Worm (Caenorhabditis elegans) whole organism, L3 larva: Measurements from ENCODE around the gene sqv-7.
A peak's percentile ranks its signal among the peaks of the same experiment; 100 is the strongest.

Experiments used
- R02D3.7 ChIP-seq: fragments of 150-350 bp; optimal IDR thresholded peaks from 2 replicates; lab custom pipeline; 2014; ENCODE audit warnings: missing biosample characterization, missing genetic modification characterization
- ZK546.5 ChIP-seq: sonication (generic microtip); optimal IDR thresholded peaks from 2 replicates; lab custom pipeline; 2017; ENCODE audit warnings: missing biosample characterization, missing genetic modification characterization
- aly-2 ChIP-seq: fragments of 150-350 bp; optimal IDR thresholded peaks from 2 replicates; lab custom pipeline; 2014; ENCODE audit warnings: missing biosample characterization, missing genetic modification characterization
- ama-1 ChIP-seq: fragments of 150-350 bp; optimal IDR thresholded peaks from 2 replicates; lab custom pipeline; 2018
- ceh-16 ChIP-seq: sonication (generic microtip); optimal IDR thresholded peaks from 2 replicates; lab custom pipeline; 2017; ENCODE audit warnings: missing biosample characterization, missing genetic modification characterization
- ceh-28 ChIP-seq: fragments of 150-350 bp; optimal IDR thresholded peaks from 2 replicates; lab custom pipeline; 2014; ENCODE audit warnings: missing biosample characterization, missing genetic modification reagents, missing genetic modification characterization
- ceh-82 ChIP-seq: fragments of 150-350 bp; optimal IDR thresholded peaks from 2 replicates; lab custom pipeline; 2014; ENCODE audit warnings: missing biosample characterization, missing genetic modification characterization
- ceh-9 ChIP-seq: sonication (generic microtip); optimal IDR thresholded peaks from 2 replicates; lab custom pipeline; 2018; ENCODE audit warnings: missing biosample characterization, missing genetic modification characterization
- daf-12 ChIP-seq: fragments of 150-350 bp; optimal IDR thresholded peaks from 2 replicates; lab custom pipeline; 2014; ENCODE audit warnings: missing biosample characterization, missing genetic modification reagents, missing genetic modification characterization
- egl-27 ChIP-seq: sonication (generic microtip); optimal IDR thresholded peaks from 4 replicates; lab custom pipeline; 2017; ENCODE audit warnings: missing biosample characterization, missing genetic modification reagents, missing genetic modification characterization
- egl-5 ChIP-seq: fragments of 150-350 bp; optimal IDR thresholded peaks from 2 replicates; lab custom pipeline; 2017; ENCODE audit warnings: missing biosample characterization, missing genetic modification reagents, missing genetic modification characterization, inconsistent platforms
- elt-1 ChIP-seq: fragments of 150-350 bp; optimal IDR thresholded peaks from 2 replicates; lab custom pipeline; 2014; ENCODE audit warnings: missing biosample characterization, missing genetic modification characterization
- elt-3 ChIP-seq, 3 experiments: fragments of 150-350 bp in 1 of 3; sonication (generic microtip) in 2 of 3; optimal IDR thresholded peaks; 2 replicates in 2 of 3; 4 replicates in 1 of 3; lab custom pipeline; 2014 to 2017; ENCODE audit warnings: missing biosample characterization in 3 of 3, missing genetic modification characterization in 3 of 3
- fkh-2 ChIP-seq: fragments of 150-350 bp; optimal IDR thresholded peaks from 2 replicates; lab custom pipeline; 2014; ENCODE audit warnings: missing biosample characterization, missing genetic modification reagents, missing genetic modification characterization
- hmg-11 ChIP-seq: sonication (generic microtip); optimal IDR thresholded peaks from 2 replicates; lab custom pipeline; 2016; ENCODE audit warnings: missing genetic modification characterization, missing compliant biosample characterization
- lin-15B ChIP-seq: fragments of 150-350 bp; optimal IDR thresholded peaks from 2 replicates; lab custom pipeline; 2014; ENCODE audit warnings: missing biosample characterization, missing genetic modification characterization
- lin-39 ChIP-seq: fragments of 150-350 bp; optimal IDR thresholded peaks from 2 replicates; lab custom pipeline; 2018; ENCODE audit warnings: missing biosample characterization, missing genetic modification reagents, missing genetic modification characterization
- mdl-1 ChIP-seq: fragments of 150-350 bp; optimal IDR thresholded peaks from 2 replicates; lab custom pipeline; 2014; ENCODE audit warnings: missing biosample characterization, missing genetic modification characterization
- mml-1 ChIP-seq: fragments of 150-350 bp; sonication (generic microtip); optimal IDR thresholded peaks from 3 replicates; lab custom pipeline; 2014; ENCODE audit warnings: missing biosample characterization, missing genetic modification characterization
- nfya-1 ChIP-seq: sonication (generic microtip); optimal IDR thresholded peaks from 2 replicates; lab custom pipeline; 2017; ENCODE audit warnings: missing genetic modification characterization, mild to moderate bottlenecking, missing compliant biosample characterization, antibody characterized with exemption, moderate library complexity; ENCODE audit not compliant: insufficient read depth
- nhr-12 ChIP-seq: fragments of 150-350 bp; optimal IDR thresholded peaks from 2 replicates; lab custom pipeline; 2014; ENCODE audit warnings: missing biosample characterization, missing genetic modification characterization
- nhr-23 ChIP-seq: fragments of 150-350 bp; optimal IDR thresholded peaks from 2 replicates; lab custom pipeline; 2014; ENCODE audit warnings: missing biosample characterization, missing genetic modification reagents, missing genetic modification characterization
- nhr-237 ChIP-seq: fragments of 150-350 bp; optimal IDR thresholded peaks from 2 replicates; lab custom pipeline; 2014; ENCODE audit warnings: missing biosample characterization, missing genetic modification characterization
- nhr-43 ChIP-seq: sonication (generic microtip); optimal IDR thresholded peaks from 2 replicates; lab custom pipeline; 2016; ENCODE audit warnings: mild to moderate bottlenecking, missing genetic modification characterization, missing compliant biosample characterization; ENCODE audit not compliant: poor library complexity, severe bottlenecking
- nhr-67 ChIP-seq: fragments of 150-350 bp; optimal IDR thresholded peaks from 2 replicates; lab custom pipeline; 2014; ENCODE audit warnings: missing biosample characterization, missing genetic modification characterization
- skn-1 ChIP-seq: fragments of 150-350 bp; optimal IDR thresholded peaks from 2 replicates; lab custom pipeline; 2014; ENCODE audit warnings: missing biosample characterization, missing genetic modification characterization
- snpc-4 ChIP-seq: fragments of 150-350 bp; optimal IDR thresholded peaks from 2 replicates; lab custom pipeline; 2014; ENCODE audit warnings: missing biosample characterization, missing genetic modification characterization
- unc-39 ChIP-seq: sonication (generic microtip); optimal IDR thresholded peaks from 4 replicates; lab custom pipeline; 2017; ENCODE audit warnings: missing biosample characterization, missing genetic modification characterization
- unc-62 ChIP-seq: fragments of 150-350 bp; sonication (generic microtip); optimal IDR thresholded peaks from 4 replicates; lab custom pipeline; 2014; ENCODE audit warnings: missing biosample characterization, missing genetic modification reagents, missing genetic modification characterization
- zag-1 ChIP-seq: fragments of 150-350 bp; optimal IDR thresholded peaks from 2 replicates; lab custom pipeline; 2014; ENCODE audit warnings: missing biosample characterization, missing genetic modification characterization
- ztf-11 ChIP-seq: fragments of 150-350 bp; optimal IDR thresholded peaks from 2 replicates; lab custom pipeline; 2014; ENCODE audit warnings: missing biosample characterization, missing genetic modification characterization

sqv-7 gene

DNA sequence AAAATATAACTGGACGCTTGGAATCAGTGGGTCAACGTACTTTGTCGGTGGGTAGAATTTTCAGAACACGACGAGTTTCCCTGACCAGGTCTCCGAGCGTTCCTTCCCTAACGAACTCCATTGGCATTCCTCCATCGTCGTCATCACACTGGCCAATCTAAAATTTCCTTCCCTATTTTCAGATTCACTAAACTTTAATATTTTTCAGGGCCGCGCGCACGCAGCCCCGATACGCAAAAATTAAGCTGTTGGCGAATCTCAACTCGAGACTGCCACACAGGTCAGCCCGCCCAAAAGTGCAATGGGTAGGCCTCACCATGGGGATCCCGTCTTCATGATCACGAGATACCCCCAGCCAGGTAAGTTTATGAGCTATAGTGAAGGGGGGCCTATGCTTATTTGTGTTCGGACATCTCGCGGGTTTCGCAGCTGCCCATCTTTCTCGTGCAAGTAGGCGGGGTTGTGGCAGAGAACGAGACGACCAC, 44.3 kb downstream of the sqv-7 start (continued):
- TF ChIP-seq nhr-43 (tag; lab: Kevin White, UChicago), result peak; percentile 62

- TF ChIP-seq snpc-4 (tag; lab: Kevin White, UChicago) (peak; percentile 86), unc-39 (tag; lab: Kevin White, UChicago) (no peak), daf-12 (tag; lab: Kevin White, UChicago) (no peak), R02D3.7 (tag; lab: Kevin White, UChicago) (peak; percentile 76), ZK546.5 (tag; lab: Kevin White, UChicago) (no peak), elt-3 (tag; optimal IDR thresholded peaks at IDR 0.05; lab: Kevin White, UChicago) (no peak), nfya-1 (peak; percentile 37), skn-1 (tag; lab: Kevin White, UChicago) (no peak), aly-2 (tag; lab: Kevin White, UChicago) (no peak), nhr-12 (tag; lab: Kevin White, UChicago) (no peak), lin-15B (tag; lab: Kevin White, UChicago) (peak; percentile 35), mdl-1 (tag; lab: Kevin White, UChicago) (no peak), hmg-11 (peak; percentile 28), unc-62 (GFP tag; lab: Kevin White, UChicago) (no peak), ztf-11 (tag; lab: Kevin White, UChicago) (no peak), zag-1 (tag; lab: Kevin White, UChicago) (no peak), nhr-23 (tag; lab: Kevin White, UChicago) (peak; percentile 49), ceh-82 (tag; lab: Kevin White, UChicago) (no peak), elt-1 (no peak), mml-1 (tag; lab: Kevin White, UChicago) (no peak), ceh-16 (tag; lab: Kevin White, UChicago) (no peak), lin-39 (tag; lab: Kevin White, UChicago) (no peak), ceh-28 (tag; lab: Kevin White, UChicago) (no peak), ceh-9 (tag; lab: Kevin White, UChicago) (no peak), ama-1 (lab: Kevin White, UChicago) (no peak), nhr-237 (tag; lab: Kevin White, UChicago) (no peak)
Observed at ce11 chrII:6967618-6968017, 44.9 kb downstream of the sqv-7 start, which contains the start of gene eif-2Bgamma. Gene eif-2Bgamma (minus strand): TSS chrII:6967648.

- TF ChIP-seq nhr-67 (tag; lab: Kevin White, UChicago) (no peak), egl-27 (tag; lab: Kevin White, UChicago) (no peak), egl-5 (tag; lab: Kevin White, UChicago) (no peak), ceh-9 (tag; lab: Kevin White, UChicago) (no peak), ceh-82 (tag; lab: Kevin White, UChicago) (no peak), fkh-2 (no peak), elt-3 (tag; optimal IDR thresholded peaks at IDR 0.05; lab: Kevin White, UChicago) (no peak)
Observed at ce11 chrII:6965573-6965972, 46.9 kb downstream of the sqv-7 start, which contains the start of gene tra-2. Gene tra-2 (minus strand): TSS chrII:6965673.
